Fruit fly (Drosophila melanogaster): ENCODE data around the gene cyst.

Gene cyst

DNA sequence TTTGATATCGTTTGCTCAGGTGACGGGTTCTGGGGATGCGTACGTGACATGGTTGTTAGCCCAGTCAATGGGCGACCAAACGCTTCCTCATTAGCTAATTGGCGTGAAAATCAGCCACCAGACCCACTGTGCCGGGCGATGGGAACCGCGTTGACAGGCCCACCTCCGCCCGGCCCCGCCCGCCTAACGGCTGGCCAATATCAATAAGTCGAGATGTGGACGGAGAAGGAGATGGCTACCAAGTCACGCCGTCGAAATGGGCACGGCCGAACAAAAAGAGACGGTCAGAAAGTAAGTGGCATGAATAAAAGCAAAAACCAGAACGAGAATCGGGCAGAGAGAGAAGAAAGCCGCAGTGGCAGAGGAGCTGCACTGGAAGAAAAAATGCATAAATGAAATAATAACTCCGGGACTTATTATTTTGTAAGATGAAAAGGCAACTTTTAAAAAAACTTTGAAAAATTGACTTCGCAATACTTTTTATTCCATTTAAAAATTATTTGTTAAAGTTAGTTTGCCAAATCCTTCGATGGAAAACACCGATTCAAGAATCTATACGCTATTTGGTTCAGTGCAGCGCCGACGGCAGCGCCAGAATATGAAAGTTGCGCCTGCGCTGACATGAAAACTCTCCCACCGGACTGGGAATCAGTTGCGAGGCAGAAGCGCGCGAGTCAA is 29.4 kb upstream of the cyst start, which contains the start of gene CG13082 (continued):
- peak; percentile 50 for TF ChIP-seq Camta (GFP tag; optimal IDR thresholded peaks at IDR 0.05)
- no peak for TF ChIP-seq mam (GFP tag; optimal IDR thresholded peaks at IDR 0.05)
- TF ChIP-seq Xrp1 (GFP tag; IDR thresholded peaks at IDR 0.05): peak; percentile 81
- TF ChIP-seq CG10462 (GFP tag; optimal IDR thresholded peaks at IDR 0.05): peak; percentile 14
- peak; percentile 52 for TF ChIP-seq ewg (GFP tag; optimal IDR thresholded peaks at IDR 0.05)
- TF ChIP-seq CoRest (tag; optimal IDR thresholded peaks at IDR 0.05): peak; percentile 61
- peak; percentile 61 for TF ChIP-seq row (GFP tag; IDR thresholded peaks at IDR 0.05)
- TF ChIP-seq CG4730 (GFP tag; IDR thresholded peaks at IDR 0.05): no peak
- no peak for TF ChIP-seq psq (GFP tag; optimal IDR thresholded peaks at IDR 0.05)
- TF ChIP-seq gem (tag; optimal IDR thresholded peaks at IDR 0.05): peak; percentile 76
- TF ChIP-seq her (GFP tag; optimal IDR thresholded peaks at IDR 0.05): no peak
- TF ChIP-seq Doc3 (GFP tag; IDR thresholded peaks at IDR 0.05; ENCODE audit: partially characterized antibody): no peak
- TF ChIP-seq CG7963 (GFP tag; IDR thresholded peaks at IDR 0.05; ENCODE audit: partially characterized antibody): no peak
- TF ChIP-seq aop (GFP tag; IDR thresholded peaks at IDR 0.05): no peak
- TF ChIP-seq CG4820 (GFP tag; optimal IDR thresholded peaks at IDR 0.05): peak; percentile 61
- TF ChIP-seq unc-4 (GFP tag; IDR thresholded peaks at IDR 0.05; ENCODE audit: partially characterized antibody): no peak
- peak; percentile 62 for TF ChIP-seq lbe (GFP tag; optimal IDR thresholded peaks at IDR 0.05)
- TF ChIP-seq tna (GFP tag; IDR thresholded peaks at IDR 0.05; ENCODE audit: partially characterized antibody): no peak
- TF ChIP-seq CG1832 (GFP tag; optimal IDR thresholded peaks at IDR 0.05): no peak
- peak; percentile 5 for TF ChIP-seq pnt (GFP tag; optimal IDR thresholded peaks at IDR 0.05)
- no peak for TF ChIP-seq jing (GFP tag; optimal IDR thresholded peaks at IDR 0.05)
- TF ChIP-seq CG12391 (tag; optimal IDR thresholded peaks at IDR 0.05): peak; percentile 55
- no peak for TF ChIP-seq dm (GFP tag; optimal IDR thresholded peaks at IDR 0.05)
- TF ChIP-seq nom (GFP tag; optimal IDR thresholded peaks at IDR 0.05): peak; percentile 53
- no peak for TF ChIP-seq ab (GFP tag; optimal IDR thresholded peaks at IDR 0.05)
- no peak for TF ChIP-seq sens-2 (GFP tag; IDR thresholded peaks at IDR 0.05)
- peak; percentile 35; the same call in 1 of the 3 replicates for TF ChIP-seq tgo (GFP tag; IDR thresholded peaks at IDR 0.05)
- peak; percentile 50 for TF ChIP-seq croc (GFP tag; conservative IDR thresholded peaks at IDR 0.05)
- TF ChIP-seq zfh2 (GFP tag; optimal IDR thresholded peaks at IDR 0.05): no peak
- no peak for TF ChIP-seq Rfx (GFP tag; IDR thresholded peaks at IDR 0.05)
- TF ChIP-seq CG8359 (GFP tag; optimal IDR thresholded peaks at IDR 0.05; ENCODE audit: borderline replicate concordance): peak; percentile 62
- TF ChIP-seq trh (GFP tag; optimal IDR thresholded peaks at IDR 0.05): no peak
- TF ChIP-seq Poxn (GFP tag; IDR thresholded peaks at IDR 0.05): no peak
- TF ChIP-seq MTF-1 (GFP tag; optimal IDR thresholded peaks at IDR 0.05; ENCODE audit: borderline replicate concordance): no peak
- TF ChIP-seq dan (GFP tag; IDR thresholded peaks at IDR 0.05): no peak
- TF ChIP-seq Hmr (GFP tag; optimal IDR thresholded peaks at IDR 0.05): no peak
- no peak for TF ChIP-seq CG9932 (GFP tag; IDR thresholded peaks at IDR 0.05)
- peak; percentile 54; the same call in 2 of the 3 replicates for TF ChIP-seq ci (GFP tag; IDR thresholded peaks at IDR 0.05)
- 0 out of 2 replicates have a peak, but pooled peaks have one; percentile 18 for TF ChIP-seq CG10959 (GFP tag; IDR thresholded peaks at IDR 0.05)
- TF ChIP-seq CG33557 (GFP tag; optimal IDR thresholded peaks at IDR 0.05): peak; percentile 57
- TF ChIP-seq nau (GFP tag; optimal IDR thresholded peaks at IDR 0.05): no peak
- no peak for TF ChIP-seq CTCF (GFP tag; optimal IDR thresholded peaks at IDR 0.05)
- no peak for TF ChIP-seq CG10543 (GFP tag; optimal IDR thresholded peaks at IDR 0.05)
- no peak for TF ChIP-seq CG32772 (GFP tag; IDR thresholded peaks at IDR 0.05)
- no peak for TF ChIP-seq ase (GFP tag; IDR thresholded peaks at IDR 0.05)
- TF ChIP-seq usp (GFP tag; optimal IDR thresholded peaks at IDR 0.05): no peak
- no peak for TF ChIP-seq CG14667 (GFP tag; IDR thresholded peaks at IDR 0.05)
- peak; percentile 59 for TF ChIP-seq CG2875 (GFP tag; optimal IDR thresholded peaks at IDR 0.05)
- no peak for TF ChIP-seq HLH54F (GFP tag; optimal IDR thresholded peaks at IDR 0.05)
- no peak for TF ChIP-seq Dfd (GFP tag; optimal IDR thresholded peaks at IDR 0.05)
- TF ChIP-seq HmgZ (tag; optimal IDR thresholded peaks at IDR 0.05): no peak
